Fruit fly (Drosophila melanogaster) whole organism, adult: ENCODE data around the gene grim.

Experiments
- CG12768 ChIP-seq: fragments of 200-800 bp; sonication (Bioruptor generic); optimal IDR thresholded peaks from 2 replicates; lab custom pipeline; 2017; ENCODE audit warnings: missing biosample characterization, missing genetic modification characterization, mild to moderate bottlenecking, moderate library complexity, missing genetic modification reagents
- CG5204 ChIP-seq: fragments of 200-800 bp; sonication (Bioruptor generic); optimal IDR thresholded peaks from 2 replicates; lab custom pipeline; 2016; ENCODE audit warnings: missing biosample characterization, missing genetic modification characterization
- toe ChIP-seq: fragments of 200-800 bp; sonication (Bioruptor generic); optimal IDR thresholded peaks from 2 replicates; lab custom pipeline; 2016; ENCODE audit warnings: missing biosample characterization, missing genetic modification characterization

DNA sequence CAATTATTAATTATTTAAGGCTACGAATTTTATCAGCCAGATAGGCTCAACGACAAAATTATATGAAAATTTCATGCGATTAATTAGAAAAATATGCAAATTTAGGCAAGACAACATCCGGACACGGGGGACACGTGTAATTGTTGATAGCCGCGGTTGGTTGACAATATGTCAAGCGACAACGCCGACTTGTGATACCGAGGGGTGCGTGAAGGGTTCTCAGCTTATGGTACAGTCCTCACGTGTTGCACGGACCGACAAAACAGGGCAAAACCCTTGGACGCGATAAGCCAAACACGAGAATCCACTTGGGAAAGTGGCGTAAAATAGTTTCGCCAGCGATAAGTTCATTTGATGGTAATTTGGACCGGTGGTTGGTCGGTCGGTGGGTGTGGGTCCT, 43.8 kb upstream of the grim start:
- TF ChIP-seq CG5204 = no peak
- TF ChIP-seq CG12768 (GFP tag; lab: Kevin White, UChicago) = no peak
- TF ChIP-seq toe = no peak
